Worm (Caenorhabditis elegans): ENCODE measurements around the gene C08B11.9.
A peak's percentile ranks its signal among the peaks of the same experiment; 100 is the strongest.

Gene C08B11.9

DNA sequence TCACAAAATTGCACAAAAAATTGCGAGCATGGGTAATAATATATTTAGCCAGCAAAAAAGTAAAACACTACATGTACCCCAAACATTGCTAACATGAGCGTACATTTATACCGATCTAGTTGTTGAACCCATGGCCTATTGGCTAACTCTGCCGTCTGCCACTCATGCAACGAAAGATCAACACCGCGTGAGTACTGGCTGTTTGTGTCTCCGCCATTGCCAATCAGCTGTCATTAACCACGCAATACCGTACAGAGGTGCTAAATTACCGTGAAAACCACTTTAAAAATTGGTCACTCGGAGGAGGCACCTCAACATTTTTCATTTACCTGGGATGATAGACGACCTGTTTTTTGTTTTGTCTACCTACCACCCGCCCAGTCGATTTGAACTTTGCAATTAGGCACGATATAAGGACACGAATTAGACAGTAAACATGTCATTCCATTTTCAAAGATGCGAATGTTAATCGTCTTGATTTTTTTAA is 37.4 kb upstream of the C08B11.9 start, which contains the start of gene K02C4.2 (continued):
- TF ChIP-seq duxl-1 (tag; optimal IDR thresholded peaks at IDR 0.05; ENCODE audit: poor library complexity) (peak; percentile 92), nhr-102 (tag; optimal IDR thresholded peaks at IDR 0.05) (peak; percentile 75), dmd-8 (GFP tag; IDR thresholded peaks at IDR 0.05) (peak; percentile 93), F10B5.3 (tag; optimal IDR thresholded peaks at IDR 0.05) (peak; percentile 18), set-16 (GFP tag; IDR thresholded peaks at IDR 0.05) (no peak), Y5F2A.4 (GFP tag; optimal IDR thresholded peaks at IDR 0.05) (peak; percentile 68), ZK546.5 (tag; optimal IDR thresholded peaks at IDR 0.05) (no peak), gei-8 (GFP tag; optimal IDR thresholded peaks at IDR 0.05) (peak; percentile 82), nhr-10 (tag; optimal IDR thresholded peaks at IDR 0.05) (peak; percentile 18), zfp-3 (GFP tag; conservative IDR thresholded peaks at IDR 0.05) (peak; percentile 62; the same call in 1 of the 2 replicates), ztf-7 (tag; optimal IDR thresholded peaks at IDR 0.05) (peak; percentile 77), dmd-6 (GFP tag; IDR thresholded peaks at IDR 0.05) (peak; percentile 83), lin-13 (GFP tag; optimal IDR thresholded peaks at IDR 0.05) (peak; percentile 73), lsy-2 (tag; optimal IDR thresholded peaks at IDR 0.05) (peak in 1 of 2 experiments; percentile 78), F44E2.7 (GFP tag; IDR thresholded peaks at IDR 0.05) (0 out of 2 replicates have a peak, but pooled peaks have one; percentile 66), ceh-20 (GFP tag; IDR thresholded peaks at IDR 0.05) (peak; percentile 79), nhr-76 (tag; optimal IDR thresholded peaks at IDR 0.05) (no peak), snpc-1.2 (GFP tag; IDR thresholded peaks at IDR 0.05) (no peak), aha-1 (tag) (peak; percentile 95), ceh-44 (GFP tag; IDR thresholded peaks at IDR 0.05) (no peak), mep-1 (tag; optimal IDR thresholded peaks at IDR 0.05) (peak; percentile 83), rbr-2 (tag; optimal IDR thresholded peaks at IDR 0.05) (peak; percentile 62), vab-7 (GFP tag; IDR thresholded peaks at IDR 0.05) (peak; percentile 80), mdl-1 (tag; optimal IDR thresholded peaks at IDR 0.05) (no peak), lin-15B (tag; optimal IDR thresholded peaks at IDR 0.05) (no peak), nhr-48 (tag; optimal IDR thresholded peaks at IDR 0.05) (peak; percentile 79), aly-2 (tag; optimal IDR thresholded peaks at IDR 0.05) (no peak), nhr-77 (tag; optimal IDR thresholded peaks at IDR 0.05) (peak; percentile 35), mdt-29 (GFP tag; IDR thresholded peaks at IDR 0.05) (peak; percentile 55; the same call in 1 of the 2 replicates), madf-5 (GFP tag; IDR thresholded peaks at IDR 0.05) (peak in 1 of 2 experiments; percentile 81; a peak in 1 of 4 replicates), D1046.2 (GFP tag; IDR thresholded peaks at IDR 0.05) (peak; percentile 88), lin-1 (GFP tag; IDR thresholded peaks at IDR 0.05) (peak; percentile 42; the same call in 1 of the 2 replicates), lir-3 (tag; optimal IDR thresholded peaks at IDR 0.05) (peak; percentile 64), nhr-6 (tag; optimal IDR thresholded peaks at IDR 0.05) (peak; percentile 76), ceh-82 (tag; optimal IDR thresholded peaks at IDR 0.05) (no peak), ces-1 (GFP tag; optimal IDR thresholded peaks at IDR 0.05) (no peak), pqm-1 (tag; optimal IDR thresholded peaks at IDR 0.05) (peak; percentile 28), daf-16 (GFP tag; optimal IDR thresholded peaks at IDR 0.05) (peak; percentile 70 to 89), daf-16 (tag; optimal IDR thresholded peaks at IDR 0.05) (peak; percentile 86), fkh-10 (GFP tag; optimal IDR thresholded peaks at IDR 0.05) (no peak), hlh-30 (tag; optimal IDR thresholded peaks at IDR 0.05; ENCODE audit: insufficient read depth) (peak; percentile 88), lin-39 (tag; optimal IDR thresholded peaks at IDR 0.05) (no peak), zip-2 (tag; optimal IDR thresholded peaks at IDR 0.05) (no peak), php-3 (GFP tag; IDR thresholded peaks at IDR 0.05) (peak; percentile 78), ztf-11 (tag; optimal IDR thresholded peaks at IDR 0.05) (no peak), spr-1 (tag; optimal IDR thresholded peaks at IDR 0.05) (peak; percentile 73), ceh-62 (tag; optimal IDR thresholded peaks at IDR 0.05) (no peak), zip-11 (GFP tag; IDR thresholded peaks at IDR 0.05) (0 out of 2 replicates have a peak, but pooled peaks have one; percentile 17), pha-4 (GFP tag; IDR thresholded peaks at IDR 0.05) (peak; percentile 85), pha-4 (tag; optimal IDR thresholded peaks at IDR 0.05) (no peak), attf-4 (tag; optimal IDR thresholded peaks at IDR 0.05) (no peak), unc-39 (tag; optimal IDR thresholded peaks at IDR 0.05) (no peak), ceh-32 (tag; optimal IDR thresholded peaks at IDR 0.05; ENCODE audit: poor library complexity) (no peak)
